Worm (Caenorhabditis elegans) whole organism, L4/young adult: ENCODE data around the gene gly-8.

Experiments used
- W03F9.2 ChIP-seq: fragments of 150-350 bp; optimal IDR thresholded peaks from 2 replicates; lab custom pipeline; 2014; ENCODE audit warnings: missing biosample characterization, missing genetic modification characterization
- dao-5 ChIP-seq: sonication (generic microtip); optimal IDR thresholded peaks from 2 replicates; lab custom pipeline; 2016; ENCODE audit warnings: missing genotype, missing genetic modification characterization, moderate library complexity, missing compliant biosample characterization
- him-1 ChIP-seq: sonication (generic microtip); optimal IDR thresholded peaks from 2 replicates; lab custom pipeline; 2016; ENCODE audit warnings: missing genotype, missing genetic modification reagents, missing genetic modification characterization, missing compliant biosample characterization

The gly-8 gene

ce11 chrIII:11659804-11660203, 34.8 kb downstream of the gly-8 start:
- no peak for TF ChIP-seq him-1 (tag; lab: Kevin White, UChicago)
- no peak for TF ChIP-seq dao-5 (tag; lab: Kevin White, UChicago)
- TF ChIP-seq W03F9.2 (tag; lab: Kevin White, UChicago) = no peak

ce11 chrIII:11660736-11661135, 35.7 kb downstream of the gly-8 start:
- TF ChIP-seq dao-5 (tag; lab: Kevin White, UChicago) (no peak), W03F9.2 (tag; lab: Kevin White, UChicago) (no peak), him-1 (tag; lab: Kevin White, UChicago) (no peak)

ce11 chrIII:11663400-11663799, 38.4 kb downstream of the gly-8 start:
- TF ChIP-seq dao-5 (tag; lab: Kevin White, UChicago) = no peak

ce11 chrIII:11666819-11667218, 41.8 kb downstream of the gly-8 start:
- TF ChIP-seq dao-5 (tag; lab: Kevin White, UChicago) (no peak), him-1 (tag; lab: Kevin White, UChicago) (no peak), W03F9.2 (tag; lab: Kevin White, UChicago) (no peak)

ce11 chrIII:11669008-11669407, 44.0 kb downstream of the gly-8 start:
- TF ChIP-seq dao-5 (tag; lab: Kevin White, UChicago) (no peak), him-1 (tag; lab: Kevin White, UChicago) (no peak), W03F9.2 (tag; lab: Kevin White, UChicago) (no peak)
